Worm (Caenorhabditis elegans) whole organism, L1 larva: Measurements from ENCODE around the gene F45D3.2.

ENCODE experiments used
- Y116A8C.19 ChIP-seq: sonication (generic microtip); optimal IDR thresholded peaks from 2 replicates; lab custom pipeline; 2016; ENCODE audit warnings: missing compliant biosample characterization, missing genetic modification characterization, borderline replicate concordance
- aly-2 ChIP-seq: fragments of 150-350 bp; optimal IDR thresholded peaks from 2 replicates; lab custom pipeline; 2014; ENCODE audit warnings: missing biosample characterization, missing genetic modification characterization
- blmp-1 ChIP-seq: fragments of 150-350 bp; optimal IDR thresholded peaks from 2 replicates; lab custom pipeline; 2014; ENCODE audit warnings: missing biosample characterization, missing genetic modification characterization
- ceh-63 ChIP-seq: fragments of 200-800 bp; sonication (Bioruptor generic); optimal IDR thresholded peaks from 2 replicates; lab custom pipeline; 2018; ENCODE audit warnings: mild to moderate bottlenecking, missing genetic modification characterization, missing compliant biosample characterization
- mab-9 ChIP-seq: fragments of 200-800 bp; sonication (Bioruptor generic); IDR thresholded peaks from 2 replicates; pipeline ENCODE4 v1.3.6; 2022; ENCODE audit warnings: missing genetic modification reagents, missing genetic modification characterization, missing compliant biosample characterization
- nhr-19 ChIP-seq: fragments of 200-800 bp; sonication (Bioruptor generic); conservative IDR thresholded peaks from 2 replicates; pipeline ENCODE4 v1.3.6; 2022; ENCODE audit warnings: missing genetic modification characterization, missing compliant biosample characterization
- nhr-76 ChIP-seq: sonication (generic microtip); optimal IDR thresholded peaks from 2 replicates; lab custom pipeline; 2017; ENCODE audit warnings: missing biosample characterization, missing genetic modification characterization
- pqm-1 ChIP-seq: sonication (generic microtip); optimal IDR thresholded peaks from 3 replicates; lab custom pipeline; 2017; ENCODE audit warnings: missing biosample characterization, missing genetic modification characterization
- sup-37 ChIP-seq: fragments of 200-800 bp; sonication (Bioruptor generic); optimal IDR thresholded peaks from 2 replicates; lab custom pipeline; 2018; ENCODE audit warnings: mild to moderate bottlenecking, missing genetic modification characterization, missing compliant biosample characterization

ce11 chrV:12537505-12537904 lies 3.3 kb upstream of the F45D3.2 start:
- TF ChIP-seq nhr-76 (tag; lab: Kevin White, UChicago): no peak
- TF ChIP-seq Y116A8C.19 (tag; lab: Kevin White, UChicago): no peak
- no peak for TF ChIP-seq nhr-19
- no peak for TF ChIP-seq aly-2 (tag; lab: Kevin White, UChicago)
- no peak for TF ChIP-seq pqm-1 (tag; lab: Kevin White, UChicago)
- TF ChIP-seq sup-37 (GFP tag; lab: Kevin White, UChicago): no peak
- no peak for TF ChIP-seq blmp-1 (tag; lab: Kevin White, UChicago)
- TF ChIP-seq ceh-63: no peak
- TF ChIP-seq mab-9 (GFP tag; lab: Robert Waterston, UW): no peak
